Worm (Caenorhabditis elegans) whole organism, young adult: Measurements from ENCODE around the gene folt-3.

Source experiments
- B0035.1 ChIP-seq: sonication (generic microtip); optimal IDR thresholded peaks from 2 replicates; lab custom pipeline; 2016; ENCODE audit warnings: missing genetic modification characterization, mild to moderate bottlenecking, missing compliant biosample characterization, missing genotype, missing genetic modification reagents
- F37B4.10 ChIP-seq: fragments of 200-800 bp; sonication (Bioruptor generic); IDR thresholded peaks from 2 replicates; pipeline ENCODE4 v1.3.6; 2022; ENCODE audit warnings: missing genetic modification characterization, missing compliant biosample characterization
- Y53G8AR.9 ChIP-seq: fragments of 200-800 bp; sonication (Bioruptor generic); conservative IDR thresholded peaks from 2 replicates; pipeline ENCODE4 v1.3.6; 2022; ENCODE audit warnings: missing genetic modification reagents, missing genetic modification characterization, missing compliant biosample characterization
- ama-1 ChIP-seq, 3 experiments: fragments of 150-350 bp in 1 of 3; sonication (generic microtip) in 2 of 3; optimal IDR thresholded peaks; 2 replicates each; lab custom pipeline; 2014 to 2018; ENCODE audit warnings: missing biosample characterization in 2 of 3, missing genetic modification characterization in 2 of 3, missing genetic modification reagents in 2 of 3
- dpl-1 ChIP-seq: fragments of 150-350 bp; optimal IDR thresholded peaks from 2 replicates; lab custom pipeline; 2014; ENCODE audit warnings: missing biosample characterization, missing genetic modification reagents, missing genetic modification characterization
- efl-1 ChIP-seq: fragments of 150-350 bp; optimal IDR thresholded peaks from 2 replicates; lab custom pipeline; 2014; ENCODE audit warnings: missing biosample characterization, missing genetic modification reagents, missing genetic modification characterization
- lsl-1 ChIP-seq: fragments of 200-800 bp; sonication (Bioruptor generic); optimal IDR thresholded peaks from 2 replicates; lab custom pipeline; 2018; ENCODE audit warnings: mild to moderate bottlenecking, missing genetic modification characterization, moderate library complexity, missing compliant biosample characterization
- mxl-1 ChIP-seq: sonication (generic microtip); optimal IDR thresholded peaks from 2 replicates; lab custom pipeline; 2016; ENCODE audit warnings: missing genetic modification characterization, missing compliant biosample characterization
- nhr-80 ChIP-seq: sonication (generic microtip); optimal IDR thresholded peaks from 2 replicates; lab custom pipeline; 2016; ENCODE audit warnings: missing genetic modification characterization, missing compliant biosample characterization
- pha-4 ChIP-seq: fragments of 150-350 bp; sonication (generic microtip); optimal IDR thresholded peaks from 2 replicates; lab custom pipeline; 2014; ENCODE audit warnings: missing biosample characterization, missing genetic modification reagents, missing genetic modification characterization
- sea-2 ChIP-seq: fragments of 200-800 bp; sonication (Bioruptor generic); IDR thresholded peaks from 2 replicates; pipeline ENCODE4 v1.3.6; 2022; ENCODE audit warnings: missing genetic modification characterization, missing compliant biosample characterization
- unc-62 ChIP-seq: fragments of 150-350 bp; optimal IDR thresholded peaks from 2 replicates; lab custom pipeline; 2014; ENCODE audit warnings: missing biosample characterization, missing genetic modification reagents, missing genetic modification characterization
- zim-3 ChIP-seq: sonication (generic microtip); optimal IDR thresholded peaks from 2 replicates; lab custom pipeline; 2017; ENCODE audit warnings: mild to moderate bottlenecking, missing genetic modification characterization, moderate library complexity, missing compliant biosample characterization
- ztf-6 ChIP-seq: fragments of 200-800 bp; sonication (Bioruptor generic); IDR thresholded peaks from 2 replicates; pipeline ENCODE4 v1.3.6; 2022; ENCODE audit warnings: missing genetic modification reagents, missing genetic modification characterization, missing compliant biosample characterization

DNA sequence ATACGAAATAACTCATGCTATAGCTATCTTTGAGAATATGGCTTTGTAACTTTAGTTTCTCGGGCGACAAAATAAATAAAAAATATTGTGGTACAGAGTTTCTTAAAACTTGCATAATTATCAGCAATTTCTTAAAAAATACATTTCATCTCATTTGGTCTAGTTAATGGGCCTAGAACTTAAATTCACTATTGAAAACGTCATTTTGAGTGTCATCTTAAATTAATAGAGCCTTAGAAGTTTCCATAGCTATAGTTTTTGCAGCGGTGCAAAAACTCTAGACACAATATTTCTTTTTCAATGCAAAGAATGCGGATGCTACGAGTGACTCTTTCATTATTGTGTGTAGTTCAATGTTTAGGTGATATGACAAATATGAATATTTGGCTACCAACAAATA lies 2.5 kb upstream of the folt-3 start, which contains the start of gene clec-215:
- TF ChIP-seq zim-3 (tag; lab: Kevin White, UChicago) = no peak
- TF ChIP-seq efl-1 (GFP tag; lab: Kevin White, UChicago) = no peak
- no peak for TF ChIP-seq lsl-1 (GFP tag; lab: Kevin White, UChicago)
- no peak for TF ChIP-seq Y53G8AR.9 (GFP tag; lab: Robert Waterston, UW)
- no peak for TF ChIP-seq nhr-80 (tag; lab: Kevin White, UChicago)
- no peak for TF ChIP-seq pha-4 (tag; lab: Kevin White, UChicago)
- TF ChIP-seq ama-1 (optimal IDR thresholded peaks at IDR 0.05; lab: Kevin White, UChicago) = no peak
- TF ChIP-seq ama-1 (GFP tag; optimal IDR thresholded peaks at IDR 0.05; lab: Kevin White, UChicago) = no peak
- TF ChIP-seq sea-2 = no peak
- no peak for TF ChIP-seq unc-62 (GFP tag; lab: Kevin White, UChicago)
- TF ChIP-seq dpl-1 (GFP tag; lab: Kevin White, UChicago) = no peak
- no peak for TF ChIP-seq F37B4.10 (GFP tag; lab: Robert Waterston, UW)
- TF ChIP-seq ztf-6 (GFP tag; lab: Robert Waterston, UW) = no peak
- TF ChIP-seq mxl-1 (tag; lab: Kevin White, UChicago) = no peak
- no peak for TF ChIP-seq B0035.1 (tag; lab: Kevin White, UChicago)
